Fruit fly (Drosophila melanogaster) whole organism, embryonic: ENCODE data around the gene CG1136.

Source experiments
- Adf1 ChIP-seq: fragments of 200-800 bp; sonication (Bioruptor generic); IDR thresholded peaks from 2 replicates; pipeline ENCODE4 v1.3.6; 2022; ENCODE audit warnings: missing biosample characterization, missing genetic modification characterization
- CG10274 ChIP-seq: fragments of 200-800 bp; sonication (Bioruptor generic); optimal IDR thresholded peaks from 3 replicates; lab custom pipeline; 2017; ENCODE audit warnings: missing biosample characterization, mild to moderate bottlenecking, missing genetic modification characterization
- CG10654 ChIP-seq: fragments of 200-800 bp; sonication (Bioruptor generic); optimal IDR thresholded peaks from 2 replicates; lab custom pipeline; 2016; ENCODE audit warnings: missing biosample characterization, missing genetic modification characterization
- CG11456 ChIP-seq: fragments of 200-800 bp; sonication (Bioruptor generic); IDR thresholded peaks from 3 replicates; pipeline ENCODE4 v1.3.6; 2022; ENCODE audit warnings: missing biosample characterization, missing genetic modification characterization
- CG12659 ChIP-seq: fragments of 200-800 bp; sonication (Bioruptor generic); optimal IDR thresholded peaks from 3 replicates; lab custom pipeline; 2017; ENCODE audit warnings: mild to moderate bottlenecking, missing biosample characterization, missing genetic modification reagents, missing genetic modification characterization
- CG12769 ChIP-seq: fragments of 200-800 bp; sonication (Bioruptor generic); optimal IDR thresholded peaks from 2 replicates; lab custom pipeline; 2019; ENCODE audit warnings: missing biosample characterization, mild to moderate bottlenecking, missing genetic modification characterization, moderate library complexity
- CG12942 ChIP-seq: fragments of 200-800 bp; sonication (Bioruptor generic); optimal IDR thresholded peaks from 3 replicates; lab custom pipeline; 2016; ENCODE audit warnings: missing biosample characterization, missing genetic modification characterization
- CG13287 ChIP-seq: fragments of 200-800 bp; sonication (Bioruptor generic); IDR thresholded peaks from 2 replicates; pipeline ENCODE4 v1.3.6; 2022; ENCODE audit warnings: missing biosample characterization, missing genetic modification characterization; ENCODE audit not compliant: partially characterized antibody
- CG14014 ChIP-seq: fragments of 200-800 bp; sonication (Bioruptor generic); IDR thresholded peaks from 2 replicates; pipeline ENCODE4 v1.3.6; 2022; ENCODE audit warnings: missing biosample characterization, missing genetic modification characterization
- CG15073 ChIP-seq: fragments of 200-800 bp; sonication (Bioruptor generic); optimal IDR thresholded peaks from 2 replicates; lab custom pipeline; 2016; ENCODE audit warnings: missing biosample characterization, missing genetic modification characterization
- CG15514 ChIP-seq: fragments of 200-800 bp; sonication (Bioruptor generic); optimal IDR thresholded peaks from 3 replicates; lab custom pipeline; 2017; ENCODE audit warnings: missing biosample characterization, missing genetic modification characterization, mild to moderate bottlenecking, moderate library complexity, missing genetic modification reagents
- CG17829 ChIP-seq: fragments of 200-800 bp; optimal IDR thresholded peaks from 2 replicates; lab custom pipeline; 2019; ENCODE audit warnings: missing biosample characterization, mild to moderate bottlenecking, missing genetic modification characterization, moderate library complexity
- CG2875 ChIP-seq: fragments of 200-800 bp; sonication (Bioruptor generic); optimal IDR thresholded peaks from 2 replicates; lab custom pipeline; 2017; ENCODE audit warnings: missing biosample characterization, mild to moderate bottlenecking, missing genetic modification characterization, missing genetic modification reagents
- CG30020 ChIP-seq: fragments of 200-800 bp; optimal IDR thresholded peaks from 2 replicates; lab custom pipeline; 2019; ENCODE audit warnings: missing biosample characterization, mild to moderate bottlenecking, missing genetic modification characterization, moderate library complexity
- CG4707 ChIP-seq: fragments of 200-800 bp; sonication (Bioruptor generic); optimal IDR thresholded peaks from 2 replicates; lab custom pipeline; 2018; ENCODE audit warnings: missing biosample characterization, mild to moderate bottlenecking, missing genetic modification characterization, moderate library complexity
- CG7928 ChIP-seq: fragments of 200-800 bp; sonication (Bioruptor generic); optimal IDR thresholded peaks from 2 replicates; lab custom pipeline; 2017; ENCODE audit warnings: missing biosample characterization, mild to moderate bottlenecking, missing genetic modification characterization
- CG8290 ChIP-seq, 3 experiments: fragments of 200-800 bp; sonication (Bioruptor generic); optimal IDR thresholded peaks; 2 replicates each; lab custom pipeline; 2016 to 2019; ENCODE audit warnings: missing biosample characterization in 3 of 3, missing genetic modification characterization in 3 of 3, mild to moderate bottlenecking in 2 of 3, moderate library complexity in 1 of 3
- CG9727 ChIP-seq: fragments of 200-800 bp; sonication (Bioruptor generic); optimal IDR thresholded peaks from 3 replicates; lab custom pipeline; 2017; ENCODE audit warnings: missing biosample characterization, mild to moderate bottlenecking, missing genetic modification characterization
- CG9797 ChIP-seq: fragments of 200-800 bp; sonication (Bioruptor generic); optimal IDR thresholded peaks from 3 replicates; lab custom pipeline; 2018; ENCODE audit warnings: missing biosample characterization, mild to moderate bottlenecking, missing genetic modification characterization
- CTCF ChIP-seq: fragments of 200-800 bp; sonication (Bioruptor generic); optimal IDR thresholded peaks from 2 replicates; lab custom pipeline; 2017; ENCODE audit warnings: missing biosample characterization, mild to moderate bottlenecking, missing genetic modification characterization, moderate library complexity
- Camta ChIP-seq: fragments of 200-800 bp; sonication (Bioruptor generic); optimal IDR thresholded peaks from 2 replicates; lab custom pipeline; 2016; ENCODE audit warnings: missing biosample characterization, missing genetic modification characterization
- Dek ChIP-seq: fragments of 200-800 bp; sonication (Bioruptor generic); optimal IDR thresholded peaks from 3 replicates; lab custom pipeline; 2019; ENCODE audit warnings: missing biosample characterization, mild to moderate bottlenecking, missing genetic modification characterization, moderate library complexity
- ERR ChIP-seq: fragments of 200-800 bp; sonication (Bioruptor generic); optimal IDR thresholded peaks from 2 replicates; lab custom pipeline; 2016; ENCODE audit warnings: missing biosample characterization, missing genetic modification characterization
- GATAe ChIP-seq: fragments of 200-800 bp; sonication (Bioruptor generic); conservative IDR thresholded peaks from 2 replicates; pipeline ENCODE4 v1.3.6; 2022; ENCODE audit warnings: missing biosample characterization, missing genetic modification characterization
- H2.0 ChIP-seq: fragments of 200-800 bp; sonication (Bioruptor generic); IDR thresholded peaks from 2 replicates; pipeline ENCODE4 v1.3.6; 2022; ENCODE audit warnings: missing biosample characterization, missing genetic modification characterization
- MTF-1 ChIP-seq: fragments of 200-800 bp; sonication (Bioruptor generic); optimal IDR thresholded peaks from 2 replicates; lab custom pipeline; 2018; ENCODE audit warnings: missing biosample characterization, mild to moderate bottlenecking, missing genetic modification characterization, borderline replicate concordance
- Mrtf ChIP-seq: fragments of 200-800 bp; sonication (Bioruptor generic); IDR thresholded peaks from 3 replicates; pipeline ENCODE4 v1.3.6; 2022; ENCODE audit warnings: missing biosample characterization, missing genetic modification characterization
- Sin3A ChIP-seq: fragments of >200 bp; optimal IDR thresholded peaks from 2 replicates; lab custom pipeline; 2018
- Sox100B ChIP-seq: fragments of 200-800 bp; sonication (Bioruptor generic); optimal IDR thresholded peaks from 3 replicates; lab custom pipeline; 2018; ENCODE audit warnings: missing biosample characterization, mild to moderate bottlenecking, missing genetic modification characterization
- Sox102F ChIP-seq: fragments of 200-800 bp; sonication (Bioruptor generic); optimal IDR thresholded peaks from 2 replicates; lab custom pipeline; 2018; ENCODE audit warnings: missing biosample characterization, mild to moderate bottlenecking, missing genetic modification characterization, moderate library complexity
- Ssrp ChIP-seq: fragments of 200-800 bp; sonication (Bioruptor generic); optimal IDR thresholded peaks from 2 replicates; lab custom pipeline; 2018; ENCODE audit warnings: missing biosample characterization, mild to moderate bottlenecking, missing genetic modification characterization, moderate library complexity
- Stat92E ChIP-seq, 3 experiments: fragments of >200 bp in 2 of 3; fragments of 200-800 bp in 1 of 3; sonication (Bioruptor generic) in 1 of 3; optimal IDR thresholded peaks; 2 replicates each; lab custom pipeline; 2017 to 2019; ENCODE audit warnings: missing biosample characterization in 3 of 3, missing genetic modification characterization in 3 of 3, mild to moderate bottlenecking in 1 of 3, moderate library complexity in 1 of 3
- Vsx1 ChIP-seq: fragments of 200-800 bp; sonication (Bioruptor generic); optimal IDR thresholded peaks from 2 replicates; lab custom pipeline; 2017; ENCODE audit warnings: missing biosample characterization, mild to moderate bottlenecking, missing genetic modification characterization, missing genetic modification reagents
- Xrp1 ChIP-seq: fragments of 200-800 bp; sonication (Bioruptor generic); IDR thresholded peaks from 2 replicates; pipeline ENCODE4 v1.3.6; 2022; ENCODE audit warnings: missing biosample characterization, missing genetic modification characterization
- btn ChIP-seq: fragments of 200-800 bp; sonication (Bioruptor generic); optimal IDR thresholded peaks from 2 replicates; lab custom pipeline; 2016; ENCODE audit warnings: missing biosample characterization, missing genetic modification characterization
- cato ChIP-seq: fragments of 200-800 bp; sonication (Bioruptor generic); optimal IDR thresholded peaks from 2 replicates; lab custom pipeline; 2016; ENCODE audit warnings: missing biosample characterization, missing genetic modification characterization, borderline replicate concordance
- corto ChIP-seq: fragments of 200-800 bp; sonication (Bioruptor generic); optimal IDR thresholded peaks from 2 replicates; lab custom pipeline; 2016; ENCODE audit warnings: missing biosample characterization, mild to moderate bottlenecking, missing genetic modification characterization, moderate library complexity
- cwo ChIP-seq: fragments of 200-800 bp; sonication (Bioruptor generic); optimal IDR thresholded peaks from 3 replicates; lab custom pipeline; 2017; ENCODE audit warnings: missing biosample characterization, missing genetic modification characterization, mild to moderate bottlenecking, moderate library complexity, missing genetic modification reagents
- dpn ChIP-seq, 2 experiments: fragments of 200-800 bp; sonication (Bioruptor generic); optimal IDR thresholded peaks; 3 replicates each; lab custom pipeline; 2016; ENCODE audit warnings: missing biosample characterization in 2 of 2, missing genetic modification characterization in 2 of 2
- dysf ChIP-seq: fragments of 200-800 bp; sonication (Bioruptor generic); IDR thresholded peaks from 3 replicates; pipeline ENCODE4 v1.3.6; 2022; ENCODE audit warnings: missing biosample characterization, missing genetic modification characterization
- eve ChIP-seq, 2 experiments: fragments of >200 bp; optimal IDR thresholded peaks; 2 replicates each; lab custom pipeline; 2017; ENCODE audit warnings: missing biosample characterization in 2 of 2, missing genetic modification characterization in 2 of 2
- fd3F ChIP-seq: fragments of 200-800 bp; sonication (Bioruptor generic); optimal IDR thresholded peaks from 2 replicates; lab custom pipeline; 2018; ENCODE audit warnings: missing biosample characterization, mild to moderate bottlenecking, missing genetic modification characterization, moderate library complexity
- ftz-f1 ChIP-seq: fragments of 200-800 bp; sonication (Bioruptor generic); optimal IDR thresholded peaks from 2 replicates; lab custom pipeline; 2016; ENCODE audit warnings: missing biosample characterization, missing genetic modification characterization
- hb ChIP-seq: fragments of 200-800 bp; sonication (Bioruptor generic); IDR thresholded peaks from 3 replicates; pipeline ENCODE4 v1.3.6; 2022; ENCODE audit warnings: missing biosample characterization, missing genetic modification characterization; ENCODE audit not compliant: partially characterized antibody
- hth ChIP-seq: fragments of >200 bp; optimal IDR thresholded peaks from 2 replicates; lab custom pipeline; 2017; ENCODE audit warnings: inconsistent platforms
- lbe ChIP-seq: fragments of 200-800 bp; sonication (Bioruptor generic); optimal IDR thresholded peaks from 2 replicates; lab custom pipeline; 2016; ENCODE audit warnings: missing biosample characterization, mild to moderate bottlenecking, missing genetic modification characterization
- mirr ChIP-seq: fragments of 200-800 bp; sonication (Bioruptor generic); optimal IDR thresholded peaks from 3 replicates; lab custom pipeline; 2018; ENCODE audit warnings: missing biosample characterization, mild to moderate bottlenecking, missing genetic modification characterization
- rib ChIP-seq: fragments of 200-800 bp; sonication (Bioruptor generic); IDR thresholded peaks from 2 replicates; pipeline ENCODE4 v1.3.6; 2022; ENCODE audit warnings: missing biosample characterization, missing genetic modification characterization
- twi ChIP-seq: fragments of 200-800 bp; optimal IDR thresholded peaks from 2 replicates; lab custom pipeline; 2019; ENCODE audit warnings: missing biosample characterization, mild to moderate bottlenecking, missing genetic modification characterization, moderate library complexity

Gene CG1136

DNA sequence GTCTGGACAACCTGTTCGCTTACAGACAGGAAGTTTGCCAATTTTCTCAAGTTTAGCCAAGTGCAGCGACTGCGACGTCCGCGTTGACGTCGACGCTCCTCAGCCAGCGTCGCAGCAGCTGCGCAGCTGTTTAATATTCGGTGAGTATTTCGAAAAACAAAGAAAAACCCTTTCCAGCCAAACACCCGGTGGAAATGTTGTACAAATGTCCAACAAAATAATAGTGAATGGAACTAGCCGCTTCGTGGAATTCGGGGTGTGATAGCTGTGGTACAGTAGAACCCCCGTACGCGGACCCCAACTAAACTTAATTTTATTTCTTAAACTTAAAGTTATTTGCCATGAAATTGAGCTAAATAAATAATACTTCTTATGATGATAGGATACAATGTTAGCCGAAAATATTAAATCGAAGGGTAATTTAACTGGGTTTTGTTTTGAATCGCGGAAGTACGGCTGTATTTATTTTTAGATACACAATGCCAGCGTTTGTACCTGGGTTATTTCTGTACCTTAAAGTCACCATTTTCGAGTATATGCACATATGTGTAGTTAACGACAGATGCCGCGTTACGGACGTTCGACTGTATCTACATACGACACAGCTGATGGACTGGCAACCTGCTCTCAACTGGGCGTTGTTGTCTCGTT lies 62.6 kb downstream of the CG1136 start (continued):
- TF ChIP-seq CG17829 = peak; percentile 74
- TF ChIP-seq CG13287 (GFP tag; lab: Robert Waterston, UW) = no peak
- no peak for TF ChIP-seq CG15073
- no peak for TF ChIP-seq ERR
- TF ChIP-seq CG4707 = no peak
- TF ChIP-seq hth (lab: Kevin White, UChicago) = no peak
- TF ChIP-seq mirr (GFP tag; lab: Kevin White, UChicago) = no peak
- no peak for TF ChIP-seq lbe (GFP tag; lab: Kevin White, UChicago)
- peak; percentile 78 for TF ChIP-seq Camta (GFP tag; lab: Kevin White, UChicago)
- TF ChIP-seq dysf (GFP tag; lab: Robert Waterston, UW) = peak; percentile 80
- peak; percentile 49 for TF ChIP-seq CG10654
- peak; percentile 70 for TF ChIP-seq Ssrp
- peak; percentile 80 for TF ChIP-seq CG9727
- no peak for TF ChIP-seq rib (GFP tag; lab: Robert Waterston, UW)
- TF ChIP-seq CG7928 (GFP tag; lab: Kevin White, UChicago) = no peak
- TF ChIP-seq ftz-f1 = no peak
- TF ChIP-seq cato (GFP tag; lab: Kevin White, UChicago) = no peak
- TF ChIP-seq MTF-1 = no peak
- TF ChIP-seq Sin3A (lab: Kevin White, UChicago) = no peak
- peak; percentile 79 for TF ChIP-seq twi (tag; lab: Kevin White, UChicago)
- peak; percentile 76 to 78 for TF ChIP-seq dpn (GFP tag; optimal IDR thresholded peaks at IDR 0.05; lab: Kevin White, UChicago)
- peak; percentile 66 for TF ChIP-seq CG2875 (GFP tag; lab: Kevin White, UChicago)
- TF ChIP-seq H2.0 (GFP tag; lab: Robert Waterston, UW) = peak; percentile 33; the same call in 1 of the 2 replicates
- peak; percentile 92 for TF ChIP-seq Adf1
- TF ChIP-seq CG15514 (GFP tag; lab: Kevin White, UChicago) = peak; percentile 51
- TF ChIP-seq Stat92E (GFP tag; optimal IDR thresholded peaks at IDR 0.05; lab: Kevin White, UChicago) = peak in 1 of 3 experiments; percentile 89
- peak; percentile 74 for TF ChIP-seq CG12659 (GFP tag; lab: Kevin White, UChicago)
- peak; percentile 39; the same call in 1 of the 3 replicates for TF ChIP-seq CG11456 (GFP tag; lab: Robert Waterston, UW)
- TF ChIP-seq Dek = peak; percentile 64
- peak; percentile 32 for TF ChIP-seq CG30020 (tag; lab: Kevin White, UChicago)
- no peak for TF ChIP-seq CG9797 (GFP tag; lab: Kevin White, UChicago)
- peak; percentile 25 for TF ChIP-seq btn (GFP tag; lab: Kevin White, UChicago)
- TF ChIP-seq Vsx1 (GFP tag; lab: Kevin White, UChicago) = peak; percentile 15
- no peak for TF ChIP-seq CTCF (GFP tag; lab: Kevin White, UChicago)
- peak; percentile 64 for TF ChIP-seq CG8290 (GFP tag; optimal IDR thresholded peaks at IDR 0.05; lab: Kevin White, UChicago)
- peak in 1 of 2 experiments; percentile 50 for TF ChIP-seq CG8290 (tag; optimal IDR thresholded peaks at IDR 0.05; lab: Kevin White, UChicago)
- no peak for TF ChIP-seq eve (GFP tag; optimal IDR thresholded peaks at IDR 0.05; lab: Kevin White, UChicago)
- peak; percentile 58; the same call in 2 of the 3 replicates for TF ChIP-seq Mrtf (GFP tag; lab: Robert Waterston, UW)
- peak; percentile 69 for TF ChIP-seq CG10274 (GFP tag; lab: Kevin White, UChicago)
- TF ChIP-seq GATAe (GFP tag; lab: Robert Waterston, UW) = no peak
- TF ChIP-seq Xrp1 (GFP tag; lab: Robert Waterston, UW) = peak; percentile 81
- peak; percentile 38 for TF ChIP-seq CG12769 (tag; lab: Kevin White, UChicago)
- TF ChIP-seq CG12942 (GFP tag; lab: Kevin White, UChicago) = peak; percentile 57
- TF ChIP-seq fd3F (GFP tag; lab: Kevin White, UChicago) = peak; percentile 32
- TF ChIP-seq corto (GFP tag; lab: Kevin White, UChicago) = no peak
- no peak for TF ChIP-seq hb
- TF ChIP-seq Sox100B (GFP tag; lab: Kevin White, UChicago) = peak; percentile 85
- TF ChIP-seq cwo (GFP tag; lab: Kevin White, UChicago) = peak; percentile 66
- TF ChIP-seq CG14014 (GFP tag; lab: Robert Waterston, UW) = peak; percentile 44; the same call in 1 of the 2 replicates
- TF ChIP-seq Sox102F (GFP tag; lab: Kevin White, UChicago) = peak; percentile 74
